Fruit fly (Drosophila melanogaster) whole organism, embryonic: ENCODE results near the gene CG15011.

Experiments
- ATbp ChIP-seq: fragments of 200-800 bp; sonication (Bioruptor generic); optimal IDR thresholded peaks from 2 replicates; lab custom pipeline; 2017; ENCODE audit warnings: missing biosample characterization, mild to moderate bottlenecking, missing genetic modification characterization, missing genetic modification reagents
- BtbVII ChIP-seq: fragments of 200-800 bp; sonication (Bioruptor generic); optimal IDR thresholded peaks from 3 replicates; lab custom pipeline; 2017; ENCODE audit warnings: missing biosample characterization, mild to moderate bottlenecking, missing genetic modification characterization
- CG10147 ChIP-seq: fragments of 200-800 bp; sonication (Bioruptor generic); optimal IDR thresholded peaks from 2 replicates; lab custom pipeline; 2019; ENCODE audit warnings: missing biosample characterization, mild to moderate bottlenecking, missing genetic modification characterization, moderate library complexity
- CG10979 ChIP-seq: fragments of 200-800 bp; sonication (Bioruptor generic); optimal IDR thresholded peaks from 2 replicates; lab custom pipeline; 2018; ENCODE audit warnings: missing biosample characterization, mild to moderate bottlenecking, missing genetic modification characterization, moderate library complexity
- CG11560 ChIP-seq: fragments of 200-800 bp; sonication (Bioruptor generic); IDR thresholded peaks from 3 replicates; pipeline ENCODE4 v1.3.6; 2022; ENCODE audit warnings: missing biosample characterization, missing genetic modification characterization
- CG14014 ChIP-seq: fragments of 200-800 bp; sonication (Bioruptor generic); IDR thresholded peaks from 2 replicates; pipeline ENCODE4 v1.3.6; 2022; ENCODE audit warnings: missing biosample characterization, missing genetic modification characterization
- CG16813 ChIP-seq: fragments of 200-800 bp; sonication (Bioruptor generic); IDR thresholded peaks from 3 replicates; pipeline ENCODE4 v1.3.6; 2022; ENCODE audit warnings: missing biosample characterization, missing genetic modification characterization; ENCODE audit not compliant: partially characterized antibody
- CG17385 ChIP-seq: fragments of 200-800 bp; sonication (Bioruptor generic); optimal IDR thresholded peaks from 3 replicates; lab custom pipeline; 2018; ENCODE audit warnings: missing biosample characterization, mild to moderate bottlenecking, missing genetic modification characterization
- CG1792 ChIP-seq: fragments of 200-800 bp; sonication (Bioruptor generic); optimal IDR thresholded peaks from 2 replicates; lab custom pipeline; 2016; ENCODE audit warnings: missing biosample characterization, missing genetic modification characterization
- CG1832 ChIP-seq: fragments of 200-800 bp; sonication (Bioruptor generic); optimal IDR thresholded peaks from 2 replicates; lab custom pipeline; 2017; ENCODE audit warnings: missing biosample characterization, mild to moderate bottlenecking, missing genetic modification characterization, inconsistent platforms
- CG2129 ChIP-seq: fragments of 200-800 bp; sonication (Bioruptor generic); IDR thresholded peaks from 2 replicates; pipeline ENCODE4 v1.3.6; 2022; ENCODE audit warnings: missing biosample characterization, missing genetic modification characterization; ENCODE audit not compliant: partially characterized antibody
- CG2712 ChIP-seq: fragments of 200-800 bp; optimal IDR thresholded peaks from 3 replicates; lab custom pipeline; 2019; ENCODE audit warnings: missing biosample characterization, mild to moderate bottlenecking, missing genetic modification characterization, moderate library complexity
- CG31365 ChIP-seq: fragments of 200-800 bp; sonication (Bioruptor generic); optimal IDR thresholded peaks from 2 replicates; lab custom pipeline; 2018; ENCODE audit warnings: missing biosample characterization, mild to moderate bottlenecking, missing genetic modification characterization
- CG32767 ChIP-seq: fragments of 200-800 bp; sonication (Bioruptor generic); IDR thresholded peaks from 2 replicates; pipeline ENCODE4 v1.3.6; 2022; ENCODE audit warnings: missing biosample characterization, missing genetic modification characterization
- CG3281 ChIP-seq: fragments of 200-800 bp; sonication (Bioruptor generic); optimal IDR thresholded peaks from 3 replicates; lab custom pipeline; 2017; ENCODE audit warnings: missing biosample characterization, mild to moderate bottlenecking, missing genetic modification characterization
- CG3726 ChIP-seq: fragments of 200-800 bp; sonication (Bioruptor generic); IDR thresholded peaks from 3 replicates; pipeline ENCODE4, ENCODE4 v1.3.6; 2022; ENCODE audit warnings: missing biosample characterization, missing genetic modification characterization
- CG4424 ChIP-seq: fragments of 200-800 bp; sonication (Bioruptor generic); optimal IDR thresholded peaks from 3 replicates; lab custom pipeline; 2016; ENCODE audit warnings: missing biosample characterization, missing genetic modification characterization
- CG7372 ChIP-seq: fragments of 200-800 bp; sonication (Bioruptor generic); IDR thresholded peaks from 2 replicates; pipeline ENCODE4 v1.3.6; 2022; ENCODE audit warnings: missing biosample characterization, missing genetic modification characterization
- CG7963 ChIP-seq: fragments of 200-800 bp; sonication (Bioruptor generic); IDR thresholded peaks from 3 replicates; pipeline ENCODE4 v1.3.6; 2022; ENCODE audit warnings: missing biosample characterization, missing genetic modification characterization; ENCODE audit not compliant: partially characterized antibody
- CG9932 ChIP-seq: fragments of 200-800 bp; sonication (Bioruptor generic); IDR thresholded peaks from 2 replicates; pipeline ENCODE4 v1.3.6; 2022; ENCODE audit warnings: missing biosample characterization, missing genetic modification characterization
- Camta ChIP-seq: fragments of 200-800 bp; sonication (Bioruptor generic); optimal IDR thresholded peaks from 2 replicates; lab custom pipeline; 2016; ENCODE audit warnings: missing biosample characterization, missing genetic modification characterization
- Dref ChIP-seq: fragments of 200-800 bp; sonication (Bioruptor generic); IDR thresholded peaks from 2 replicates; pipeline ENCODE4 v1.3.6; 2022; ENCODE audit warnings: missing biosample characterization, missing genetic modification characterization
- Elba2 ChIP-seq: fragments of 200-800 bp; sonication (Bioruptor generic); optimal IDR thresholded peaks from 3 replicates; lab custom pipeline; 2016; ENCODE audit warnings: missing biosample characterization, missing genetic modification characterization
- Hand ChIP-seq: fragments of 200-800 bp; sonication (Bioruptor generic); optimal IDR thresholded peaks from 2 replicates; lab custom pipeline; 2017; ENCODE audit warnings: mild to moderate bottlenecking, missing biosample characterization, missing genetic modification reagents, missing genetic modification characterization
- HmgZ ChIP-seq: fragments of 200-800 bp; sonication (Bioruptor generic); optimal IDR thresholded peaks from 2 replicates; lab custom pipeline; 2018; ENCODE audit warnings: missing biosample characterization, mild to moderate bottlenecking, missing genetic modification characterization
- MTF-1 ChIP-seq: fragments of 200-800 bp; sonication (Bioruptor generic); optimal IDR thresholded peaks from 2 replicates; lab custom pipeline; 2018; ENCODE audit warnings: missing biosample characterization, mild to moderate bottlenecking, missing genetic modification characterization, borderline replicate concordance
- Neu2 ChIP-seq: fragments of 200-800 bp; sonication (Bioruptor generic); optimal IDR thresholded peaks from 3 replicates; lab custom pipeline; 2016; ENCODE audit warnings: missing biosample characterization, missing genetic modification characterization, borderline replicate concordance
- Oli ChIP-seq: fragments of 200-800 bp; sonication (Bioruptor generic); optimal IDR thresholded peaks from 2 replicates; lab custom pipeline; 2018; ENCODE audit warnings: missing biosample characterization, mild to moderate bottlenecking, missing genetic modification characterization, moderate library complexity
- Optix ChIP-seq: fragments of 200-800 bp; sonication (Bioruptor generic); IDR thresholded peaks from 3 replicates; pipeline ENCODE4 v1.3.6; 2022; ENCODE audit warnings: missing biosample characterization, missing genetic modification characterization
- Pdp1 ChIP-seq, 2 experiments: fragments of 200-800 bp; sonication (Bioruptor generic); optimal IDR thresholded peaks; 3 replicates each; lab custom pipeline; 2016; ENCODE audit warnings: missing biosample characterization in 2 of 2, missing genetic modification characterization in 2 of 2, mild to moderate bottlenecking in 1 of 2, moderate library complexity in 1 of 2
- Usf ChIP-seq: fragments of 200-800 bp; sonication (Bioruptor generic); optimal IDR thresholded peaks from 2 replicates; lab custom pipeline; 2017; ENCODE audit warnings: missing genotype, missing biosample characterization, missing genetic modification characterization
- bab2 ChIP-seq: fragments of 200-800 bp; sonication (Bioruptor generic); optimal IDR thresholded peaks from 2 replicates; lab custom pipeline; 2016; ENCODE audit warnings: missing biosample characterization, missing genetic modification characterization
- da ChIP-seq: fragments of 200-800 bp; sonication (Bioruptor generic); optimal IDR thresholded peaks from 2 replicates; lab custom pipeline; 2016; ENCODE audit warnings: missing biosample characterization, missing genetic modification characterization
- dati ChIP-seq: fragments of 200-800 bp; sonication (Bioruptor generic); IDR thresholded peaks from 2 replicates; pipeline ENCODE4 v1.3.6; 2022; ENCODE audit warnings: missing biosample characterization, missing genetic modification characterization
- grn ChIP-seq: fragments of 200-800 bp; sonication (Bioruptor generic); optimal IDR thresholded peaks from 3 replicates; lab custom pipeline; 2017; ENCODE audit warnings: missing biosample characterization, missing genetic modification characterization
- gro ChIP-seq: fragments of 200-800 bp; sonication (Bioruptor generic); optimal IDR thresholded peaks from 2 replicates; lab custom pipeline; 2016; ENCODE audit warnings: missing biosample characterization, missing genetic modification characterization
- ind ChIP-seq: fragments of 200-800 bp; sonication (Bioruptor generic); optimal IDR thresholded peaks from 3 replicates; lab custom pipeline; 2016; ENCODE audit warnings: missing biosample characterization, missing genetic modification characterization
- kah ChIP-seq: fragments of 200-800 bp; sonication (Bioruptor generic); optimal IDR thresholded peaks from 2 replicates; lab custom pipeline; 2018; ENCODE audit warnings: missing biosample characterization, mild to moderate bottlenecking, missing genetic modification characterization
- ken ChIP-seq: fragments of 200-800 bp; sonication (Bioruptor generic); IDR thresholded peaks from 3 replicates; pipeline ENCODE4 v1.3.6; 2022; ENCODE audit warnings: missing biosample characterization, missing genetic modification characterization
- kni ChIP-seq: fragments of 200-800 bp; sonication (Bioruptor generic); optimal IDR thresholded peaks from 3 replicates; lab custom pipeline; 2017; ENCODE audit warnings: mild to moderate bottlenecking, missing biosample characterization, missing genetic modification reagents, missing genetic modification characterization
- lov ChIP-seq, 2 experiments: fragments of 200-800 bp in 1 of 2; fragments of >200 bp in 1 of 2; sonication (Bioruptor generic) in 1 of 2; IDR thresholded peaks in 1 of 2; optimal IDR thresholded peaks in 1 of 2; 2 replicates in 1 of 2; 3 replicates in 1 of 2; pipeline versions ENCODE4 v1.3.6 to Lab custom; 2017 to 2022; ENCODE audit warnings: missing biosample characterization in 1 of 2, missing genetic modification characterization in 1 of 2
- pita ChIP-seq: fragments of 200-800 bp; sonication (Bioruptor generic); optimal IDR thresholded peaks from 2 replicates; lab custom pipeline; 2017; ENCODE audit warnings: missing biosample characterization, mild to moderate bottlenecking, missing genetic modification characterization
- tio ChIP-seq: fragments of 200-800 bp; sonication (Bioruptor generic); optimal IDR thresholded peaks from 2 replicates; lab custom pipeline; 2017; ENCODE audit warnings: missing biosample characterization, missing genetic modification characterization, inconsistent platforms
- tna ChIP-seq: fragments of 200-800 bp; sonication (Bioruptor generic); IDR thresholded peaks from 2 replicates; pipeline ENCODE4 v1.3.6; 2022; ENCODE audit warnings: missing biosample characterization, missing genetic modification characterization; ENCODE audit not compliant: partially characterized antibody
- ttk ChIP-seq: fragments of 200-800 bp; sonication (Bioruptor generic); IDR thresholded peaks from 2 replicates; pipeline ENCODE4 v2.1.2; 2022; ENCODE audit warnings: missing biosample characterization, missing genetic modification characterization
- usp ChIP-seq: fragments of >200 bp; optimal IDR thresholded peaks from 2 replicates; lab custom pipeline; 2017; ENCODE audit warnings: missing biosample characterization, missing genetic modification characterization
- vnd ChIP-seq: fragments of 200-800 bp; sonication (Bioruptor generic); IDR thresholded peaks from 3 replicates; pipeline ENCODE4 v1.3.6; 2022; ENCODE audit warnings: missing biosample characterization, missing genetic modification characterization; ENCODE audit not compliant: partially characterized antibody
- wek ChIP-seq: fragments of 200-800 bp; sonication (Bioruptor generic); optimal IDR thresholded peaks from 3 replicates; lab custom pipeline; 2018; ENCODE audit warnings: missing biosample characterization, mild to moderate bottlenecking, missing genetic modification characterization, moderate library complexity

The CG15011 gene

dm6 chr3L:4228187-4228836 lies 30.6 kb downstream of the CG15011 start (continued):
- TF ChIP-seq pita (GFP tag; lab: Kevin White, UChicago) (no peak), CG10979 (peak; percentile 98), Neu2 (peak; percentile 23), CG32767 (peak; percentile 95), Usf (GFP tag; lab: Kevin White, UChicago) (peak; percentile 78), da (GFP tag; lab: Kevin White, UChicago) (peak; percentile 83), ATbp (GFP tag; lab: Kevin White, UChicago) (peak; percentile 99), gro (GFP tag; lab: Kevin White, UChicago) (peak; percentile 49), CG7372 (GFP tag; lab: Robert Waterston, UW) (peak; percentile 92), vnd (GFP tag; lab: Robert Waterston, UW) (no peak), bab2 (GFP tag; lab: Kevin White, UChicago) (peak; percentile 94), CG31365 (peak; percentile 76), CG3281 (GFP tag; lab: Kevin White, UChicago) (peak; percentile 84), CG1792 (GFP tag; lab: Kevin White, UChicago) (peak; percentile 92), ttk (GFP tag; lab: Robert Waterston, UW) (peak; percentile 98), CG1832 (GFP tag; lab: Kevin White, UChicago) (no peak), CG16813 (GFP tag; lab: Robert Waterston, UW) (no peak), CG17385 (peak; percentile 95), Elba2 (GFP tag; lab: Kevin White, UChicago) (no peak), grn (GFP tag; lab: Kevin White, UChicago) (peak; percentile 88), CG2129 (GFP tag; lab: Robert Waterston, UW) (no peak), tna (GFP tag; lab: Robert Waterston, UW) (no peak), MTF-1 (peak; percentile 94), usp (GFP tag; lab: Kevin White, UChicago) (no peak), CG7963 (GFP tag; lab: Robert Waterston, UW) (no peak), Dref (no peak), lov (optimal IDR thresholded peaks at IDR 0.05; lab: Kevin White, UChicago) (no peak), lov (GFP tag; IDR thresholded peaks at IDR 0.05; lab: Robert Waterston, UW) (peak; percentile 97), CG11560 (tag; lab: Robert Waterston, UW) (peak; percentile 80), wek (peak; percentile 88), CG4424 (GFP tag; lab: Kevin White, UChicago) (peak; percentile 95), HmgZ (tag; lab: Kevin White, UChicago) (peak; percentile 96), Oli (tag; lab: Kevin White, UChicago) (peak; percentile 98), CG10147 (GFP tag; lab: Kevin White, UChicago) (peak; percentile 88), kni (GFP tag; lab: Kevin White, UChicago) (peak; percentile 96), CG2712 (peak; percentile 98), Camta (GFP tag; lab: Kevin White, UChicago) (peak; percentile 93), CG9932 (GFP tag; lab: Robert Waterston, UW) (peak; percentile 67), Hand (GFP tag; lab: Kevin White, UChicago) (peak; percentile 82), kah (GFP tag; lab: Kevin White, UChicago) (peak; percentile 96), Optix (GFP tag; lab: Robert Waterston, UW) (peak; percentile 98), ken (GFP tag; lab: Robert Waterston, UW) (peak; percentile 98), BtbVII (GFP tag; lab: Kevin White, UChicago) (peak; percentile 90), tio (GFP tag; lab: Kevin White, UChicago) (peak; percentile 84), CG3726 (GFP tag; lab: Robert Waterston, UW) (peak; percentile 95), CG14014 (GFP tag; lab: Robert Waterston, UW) (peak; percentile 95), Pdp1 (GFP tag; optimal IDR thresholded peaks at IDR 0.05; lab: Kevin White, UChicago) (peak; percentile 94), ind (GFP tag; lab: Kevin White, UChicago) (peak; percentile 93), dati (GFP tag; lab: Robert Waterston, UW) (peak; percentile 92)
